Fruit fly (Drosophila melanogaster): ENCODE measurements around the gene Smyd5.

The Smyd5 gene

dm6 chr3R:21206802-21207238 is 11.8 kb downstream of the Smyd5 start:
- no peak for TF ChIP-seq CG17801 (GFP tag; optimal IDR thresholded peaks at IDR 0.05; ENCODE audit: partially characterized antibody)

dm6 chr3R:21206327-21206728 is 12.3 kb downstream of the Smyd5 start:
- no peak for TF ChIP-seq CG17801 (GFP tag; optimal IDR thresholded peaks at IDR 0.05; ENCODE audit: partially characterized antibody)

- no peak for TF ChIP-seq CG17801 (GFP tag; optimal IDR thresholded peaks at IDR 0.05; ENCODE audit: partially characterized antibody)
Measured at dm6 chr3R:21205680-21206326, 12.8 kb downstream of the Smyd5 start.

- TF ChIP-seq CG17801 (GFP tag; optimal IDR thresholded peaks at IDR 0.05; ENCODE audit: partially characterized antibody): peak; percentile 90
Measured at dm6 chr3R:21204500-21205167, 14.0 kb downstream of the Smyd5 start.

- TF ChIP-seq CG17801 (GFP tag; optimal IDR thresholded peaks at IDR 0.05; ENCODE audit: partially characterized antibody): no peak
Measured at dm6 chr3R:21203660-21204499, 14.7 kb downstream of the Smyd5 start.

dm6 chr3R:21203135-21203534 is 15.5 kb downstream of the Smyd5 start:
- peak; percentile 16 for TF ChIP-seq CG17801 (GFP tag; optimal IDR thresholded peaks at IDR 0.05; ENCODE audit: partially characterized antibody)

dm6 chr3R:21201627-21202026 is 17.0 kb downstream of the Smyd5 start:
- no peak for TF ChIP-seq CG17801 (GFP tag; optimal IDR thresholded peaks at IDR 0.05; ENCODE audit: partially characterized antibody)

dm6 chr3R:21199953-21200368 is 18.6 kb downstream of the Smyd5 start:
- no peak for TF ChIP-seq CG17801 (GFP tag; optimal IDR thresholded peaks at IDR 0.05; ENCODE audit: partially characterized antibody)

- TF ChIP-seq CG17801 (GFP tag; optimal IDR thresholded peaks at IDR 0.05; ENCODE audit: partially characterized antibody): no peak
Measured at dm6 chr3R:21199085-21199899, 19.3 kb downstream of the Smyd5 start.

dm6 chr3R:21198073-21198472 is 20.5 kb downstream of the Smyd5 start:
- no peak for TF ChIP-seq CG17801 (GFP tag; optimal IDR thresholded peaks at IDR 0.05; ENCODE audit: partially characterized antibody)

dm6 chr3R:21197566-21197965 is 21.0 kb downstream of the Smyd5 start:
- TF ChIP-seq CG17801 (GFP tag; optimal IDR thresholded peaks at IDR 0.05; ENCODE audit: partially characterized antibody): peak; percentile 39

dm6 chr3R:21195210-21195967 is 23.2 kb downstream of the Smyd5 start:
- TF ChIP-seq CG17801 (GFP tag; optimal IDR thresholded peaks at IDR 0.05; ENCODE audit: partially characterized antibody): no peak

- no peak for TF ChIP-seq CG17801 (GFP tag; optimal IDR thresholded peaks at IDR 0.05; ENCODE audit: partially characterized antibody)
Measured at dm6 chr3R:21193742-21194141, 24.8 kb downstream of the Smyd5 start.

dm6 chr3R:21192267-21192666 is 26.3 kb downstream of the Smyd5 start:
- no peak for TF ChIP-seq CG17801 (GFP tag; optimal IDR thresholded peaks at IDR 0.05; ENCODE audit: partially characterized antibody)
